Worm (Caenorhabditis elegans) whole organism, young adult: ENCODE results near the gene best-23.

Experiments used
- C17E4.6 ChIP-seq: fragments of 200-800 bp; sonication (Bioruptor generic); IDR thresholded peaks from 2 replicates; pipeline ENCODE4 v1.3.6; 2022; ENCODE audit warnings: missing genetic modification reagents, missing genetic modification characterization, missing compliant biosample characterization
- D2030.7 ChIP-seq: fragments of 200-800 bp; sonication (Bioruptor generic); IDR thresholded peaks from 2 replicates; pipeline ENCODE4 v1.3.6; 2022; ENCODE audit warnings: missing genetic modification reagents, missing genetic modification characterization, missing compliant biosample characterization
- aptf-2 ChIP-seq: fragments of 200-800 bp; sonication (Bioruptor generic); conservative IDR thresholded peaks from 2 replicates; pipeline ENCODE4 v1.3.6; 2022; ENCODE audit warnings: missing genetic modification reagents, missing genetic modification characterization, missing compliant biosample characterization
- athp-1 ChIP-seq: sonication (generic microtip); optimal IDR thresholded peaks from 2 replicates; lab custom pipeline; 2017; ENCODE audit warnings: mild to moderate bottlenecking, missing genetic modification characterization, missing compliant biosample characterization
- cebp-1 ChIP-seq, 2 experiments: fragments of 200-800 bp in 1 of 2; sonication (Bioruptor generic) in 1 of 2; sonication (generic microtip) in 1 of 2; IDR thresholded peaks in 1 of 2; optimal IDR thresholded peaks in 1 of 2; 2 replicates each; pipeline versions ENCODE4 v1.3.6 to Lab custom; 2017 to 2022; ENCODE audit warnings: missing compliant biosample characterization in 2 of 2, missing genetic modification characterization in 2 of 2, mild to moderate bottlenecking in 1 of 2, missing genetic modification reagents in 1 of 2, moderate library complexity in 1 of 2
- ceh-100 ChIP-seq: fragments of 200-800 bp; sonication (Bioruptor generic); IDR thresholded peaks from 2 replicates; pipeline ENCODE4 v1.3.6; 2022; ENCODE audit warnings: missing genetic modification reagents, missing genetic modification characterization, missing compliant biosample characterization
- ceh-79 ChIP-seq: sonication (generic microtip); optimal IDR thresholded peaks from 2 replicates; lab custom pipeline; 2017; ENCODE audit warnings: mild to moderate bottlenecking, missing genetic modification characterization, missing compliant biosample characterization
- him-1 ChIP-seq: sonication (generic microtip); optimal IDR thresholded peaks from 2 replicates; lab custom pipeline; 2016; ENCODE audit warnings: missing genotype, missing genetic modification reagents, missing genetic modification characterization, missing compliant biosample characterization
- hmg-1.2 ChIP-seq: fragments of 200-800 bp; sonication (Bioruptor generic); IDR thresholded peaks from 2 replicates; pipeline ENCODE4 v1.3.6; 2022; ENCODE audit warnings: missing genetic modification reagents, missing genetic modification characterization, missing compliant biosample characterization
- lag-1 ChIP-seq: fragments of 200-800 bp; sonication (Bioruptor generic); IDR thresholded peaks from 2 replicates; pipeline ENCODE4 v1.3.6; 2022; ENCODE audit warnings: missing genetic modification reagents, missing genetic modification characterization, missing compliant biosample characterization
- rcor-1 ChIP-seq: fragments of 200-800 bp; sonication (Bioruptor generic); IDR thresholded peaks from 2 replicates; pipeline ENCODE4 v1.3.6; 2022; ENCODE audit warnings: missing genetic modification reagents, missing genetic modification characterization, missing compliant biosample characterization
- repo-1 ChIP-seq: sonication (generic microtip); optimal IDR thresholded peaks from 2 replicates; lab custom pipeline; 2017; ENCODE audit warnings: mild to moderate bottlenecking, missing genetic modification characterization, missing compliant biosample characterization

DNA sequence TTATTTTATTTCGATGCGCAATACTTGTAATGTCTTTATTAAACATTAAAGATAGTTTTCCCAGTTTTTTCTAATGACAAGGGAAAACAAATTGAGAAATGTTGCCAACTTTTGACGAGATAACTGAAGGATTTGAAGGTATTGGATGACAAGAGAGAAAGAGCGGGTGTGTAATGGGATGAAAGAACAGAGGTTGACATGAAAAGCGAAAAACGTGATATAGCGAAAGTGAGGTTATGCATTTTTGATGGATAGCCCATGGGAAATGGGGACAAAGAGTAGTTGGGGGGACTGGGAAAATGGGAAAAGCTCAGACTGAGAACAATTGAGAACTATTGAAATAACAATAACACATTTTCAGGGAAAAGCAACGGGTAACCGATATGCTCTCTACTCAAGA lies 12.2 kb downstream of the best-23 start:
- TF ChIP-seq repo-1 (no peak), D2030.7 (no peak), him-1 (tag; lab: Kevin White, UChicago) (no peak), aptf-2 (GFP tag; lab: Robert Waterston, UW) (no peak), C17E4.6 (GFP tag; lab: Robert Waterston, UW) (no peak), rcor-1 (no peak), cebp-1 (GFP tag; IDR thresholded peaks at IDR 0.05; lab: Robert Waterston, UW) (no peak), cebp-1 (tag; optimal IDR thresholded peaks at IDR 0.05; lab: Kevin White, UChicago) (no peak), ceh-79 (tag; lab: Kevin White, UChicago) (no peak), ceh-100 (GFP tag; lab: Robert Waterston, UW) (no peak), athp-1 (tag; lab: Kevin White, UChicago) (no peak), hmg-1.2 (GFP tag; lab: Robert Waterston, UW) (no peak), lag-1 (no peak)
